Fruit fly (Drosophila melanogaster): ENCODE results near the gene Syx17.

The Syx17 gene

DNA sequence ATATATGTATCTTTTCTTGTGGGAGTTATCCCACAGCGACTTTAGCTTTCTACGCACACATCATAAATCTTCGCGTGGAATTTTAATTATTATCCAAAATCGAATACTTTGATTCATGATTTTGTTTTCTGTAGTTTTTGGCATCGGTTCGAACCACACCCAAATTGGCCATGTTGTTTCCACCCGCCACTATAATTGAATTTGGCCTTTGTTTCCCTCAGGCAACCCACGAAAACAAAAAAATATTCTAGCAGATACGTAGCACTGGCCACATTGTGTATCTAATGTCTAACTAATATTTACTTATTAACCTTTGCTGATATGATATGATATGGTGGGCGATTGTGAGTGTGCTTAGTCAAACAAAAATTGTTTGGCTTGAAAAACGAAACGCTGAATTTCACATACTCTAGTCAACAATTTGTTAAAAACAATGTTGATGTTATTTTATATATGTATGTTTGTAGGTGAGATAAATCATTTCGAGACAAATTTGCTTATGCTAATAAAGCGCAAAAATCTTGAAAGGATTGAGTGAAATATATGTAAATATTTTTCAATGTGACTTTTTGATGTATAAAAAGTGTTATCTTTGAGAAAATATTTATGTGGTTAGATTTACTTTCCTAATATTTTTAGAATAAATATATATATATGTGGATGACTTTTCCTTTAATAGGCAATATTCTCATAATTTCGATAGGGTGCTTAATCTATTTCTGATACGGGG is 48.2 kb upstream of the Syx17 start (continued):
- TF ChIP-seq maf-S (GFP tag; optimal IDR thresholded peaks at IDR 0.05) (no peak), CG7786 (GFP tag; optimal IDR thresholded peaks at IDR 0.05) (no peak), CG15269 (tag; optimal IDR thresholded peaks at IDR 0.05) (peak; percentile 14), CG10209 (GFP tag; optimal IDR thresholded peaks at IDR 0.05) (peak; percentile 25), CG11456 (GFP tag; IDR thresholded peaks at IDR 0.05) (no peak), Sox102F (GFP tag; optimal IDR thresholded peaks at IDR 0.05) (peak; percentile 56), CG31388 (GFP tag; optimal IDR thresholded peaks at IDR 0.05) (no peak), peb (GFP tag; IDR thresholded peaks at IDR 0.05) (no peak), CG4707 (GFP tag; optimal IDR thresholded peaks at IDR 0.05) (no peak), bowl (GFP tag; IDR thresholded peaks at IDR 0.05) (no peak), CG10654 (GFP tag; optimal IDR thresholded peaks at IDR 0.05) (no peak), CG5180 (GFP tag; optimal IDR thresholded peaks at IDR 0.05) (no peak), CG15514 (GFP tag; optimal IDR thresholded peaks at IDR 0.05) (no peak), dysf (GFP tag; IDR thresholded peaks at IDR 0.05) (0 out of 3 replicates have a peak, but pooled peaks have one; percentile 32), Xbp1 (GFP tag; optimal IDR thresholded peaks at IDR 0.05) (peak; percentile 10), Dip2 (GFP tag; IDR thresholded peaks at IDR 0.05) (no peak), YL-1 (GFP tag; optimal IDR thresholded peaks at IDR 0.05) (no peak), bigmax (GFP tag; optimal IDR thresholded peaks at IDR 0.05) (no peak), Dek (tag; optimal IDR thresholded peaks at IDR 0.05) (no peak), D19A (tag; optimal IDR thresholded peaks at IDR 0.05) (peak; percentile 98), sisA (GFP tag; IDR thresholded peaks at IDR 0.05) (no peak), nerfin-1 (tag; optimal IDR thresholded peaks at IDR 0.05) (peak; percentile 18), CG9215 (GFP tag; IDR thresholded peaks at IDR 0.05) (no peak), her (GFP tag; optimal IDR thresholded peaks at IDR 0.05) (no peak), Max (GFP tag; optimal IDR thresholded peaks at IDR 0.05) (no peak), Fer3 (tag; optimal IDR thresholded peaks at IDR 0.05) (peak; percentile 14), kay (GFP tag; optimal IDR thresholded peaks at IDR 0.05) (no peak), CG32532 (GFP tag; IDR thresholded peaks at IDR 0.05) (no peak), croc (GFP tag; conservative IDR thresholded peaks at IDR 0.05) (no peak), tio (GFP tag; optimal IDR thresholded peaks at IDR 0.05) (peak; percentile 24), CG7745 (tag; optimal IDR thresholded peaks at IDR 0.05) (no peak), Blimp-1 (GFP tag; optimal IDR thresholded peaks at IDR 0.05) (peak; percentile 41), Oli (tag; optimal IDR thresholded peaks at IDR 0.05) (peak; percentile 41), CG4282 (GFP tag; optimal IDR thresholded peaks at IDR 0.05) (no peak), CG4854 (GFP tag; optimal IDR thresholded peaks at IDR 0.05) (no peak), CG34376 (GFP tag; optimal IDR thresholded peaks at IDR 0.05) (no peak), CG2678 (tag; optimal IDR thresholded peaks at IDR 0.05) (peak; percentile 65), pum (GFP tag; optimal IDR thresholded peaks at IDR 0.05) (no peak), fd3F (GFP tag; optimal IDR thresholded peaks at IDR 0.05) (peak; percentile 7), CG5953 (GFP tag; IDR thresholded peaks at IDR 0.05) (no peak), pho (GFP tag; optimal IDR thresholded peaks at IDR 0.05) (no peak), CG4424 (GFP tag; optimal IDR thresholded peaks at IDR 0.05) (no peak), Chrac-16 (GFP tag; optimal IDR thresholded peaks at IDR 0.05) (no peak), CG30431 (GFP tag; optimal IDR thresholded peaks at IDR 0.05) (no peak), CG6175 (GFP tag; IDR thresholded peaks at IDR 0.05) (no peak), NC2α (GFP tag; optimal IDR thresholded peaks at IDR 0.05) (no peak), Stat92E (GFP tag; optimal IDR thresholded peaks at IDR 0.05) (no peak), nerfin-2 (GFP tag; IDR thresholded peaks at IDR 0.05; ENCODE audit: partially characterized antibody) (no peak), Six4 (GFP tag; optimal IDR thresholded peaks at IDR 0.05) (no peak), CG14860 (GFP tag; IDR thresholded peaks at IDR 0.05; ENCODE audit: partially characterized antibody) (no peak)
